Worm (Caenorhabditis elegans): Measurements from ENCODE around the gene Y53F4B.26.

ce11 chrII:15107184-15107583 is 33.6 kb downstream of the Y53F4B.26 start:
- TF ChIP-seq him-1 (tag; optimal IDR thresholded peaks at IDR 0.05) (no peak), dao-5 (tag; optimal IDR thresholded peaks at IDR 0.05) (no peak), W03F9.2 (tag; optimal IDR thresholded peaks at IDR 0.05) (no peak)

All from whole organism, L4/young adult.